Fruit fly (Drosophila melanogaster) whole organism, wandering third instar larva: ENCODE results near the gene CG13622.
A peak's percentile ranks its signal among the peaks of the same experiment; 100 is the strongest.

Source experiments
- CrebA ChIP-seq: fragments of 200-800 bp; sonication (Bioruptor generic); optimal IDR thresholded peaks from 2 replicates; lab custom pipeline; 2016; ENCODE audit warnings: missing biosample characterization, mild to moderate bottlenecking, missing genetic modification characterization, borderline replicate concordance
- Dif ChIP-seq: fragments of 200-275, 200-300 bp; sonication (Bioruptor generic); optimal IDR thresholded peaks from 2 replicates; lab custom pipeline; 2018; ENCODE audit warnings: missing biosample characterization, missing genetic modification characterization; ENCODE audit not compliant: partially characterized antibody
- Hr78 ChIP-seq: fragments of >200 bp; optimal IDR thresholded peaks from 2 replicates; lab custom pipeline; 2017; ENCODE audit warnings: missing biosample characterization, missing genetic modification characterization
- Rel ChIP-seq, 2 experiments: fragments of 200-800 bp; sonication (Bioruptor generic) in 1 of 2; optimal IDR thresholded peaks; 2 replicates in 1 of 2; 3 replicates in 1 of 2; lab custom pipeline; 2016 to 2019; ENCODE audit warnings: mild to moderate bottlenecking in 2 of 2, missing biosample characterization in 2 of 2, missing genetic modification characterization in 2 of 2, moderate library complexity in 1 of 2
- dl ChIP-seq, 2 experiments: fragments of 175-275, 200-275 bp in 1 of 2; fragments of 200-275 bp in 1 of 2; sonication (Bioruptor generic); optimal IDR thresholded peaks; lab custom pipeline; 2018; ENCODE audit warnings: mild to moderate bottlenecking in 2 of 2, missing biosample characterization in 2 of 2, missing genetic modification characterization in 2 of 2, moderate library complexity in 2 of 2; ENCODE audit not compliant: partially characterized antibody in 2 of 2, insufficient read depth in 1 of 2
- ey ChIP-seq: fragments of 200-800 bp; sonication (Bioruptor generic); optimal IDR thresholded peaks from 2 replicates; lab custom pipeline; 2016; ENCODE audit warnings: missing biosample characterization, missing genetic modification characterization
- pan ChIP-seq: fragments of >200 bp; optimal IDR thresholded peaks from 2 replicates; lab custom pipeline; 2017
- psq ChIP-seq: fragments of 200-800 bp; sonication (Bioruptor generic); optimal IDR thresholded peaks from 3 replicates; lab custom pipeline; 2017; ENCODE audit warnings: missing biosample characterization, mild to moderate bottlenecking, missing genetic modification characterization, moderate library complexity
- sv ChIP-seq: fragments of 200-800 bp; sonication (Bioruptor generic); optimal IDR thresholded peaks from 3 replicates; lab custom pipeline; 2016; ENCODE audit warnings: missing biosample characterization, missing genetic modification characterization
- usp ChIP-seq: fragments of >200 bp; optimal IDR thresholded peaks from 2 replicates; lab custom pipeline; 2017; ENCODE audit warnings: missing biosample characterization, missing genetic modification characterization

- no peak for TF ChIP-seq Dif
- TF ChIP-seq CrebA (GFP tag; lab: Kevin White, UChicago) = no peak
- no peak for TF ChIP-seq pan
- no peak for TF ChIP-seq Rel (GFP tag; optimal IDR thresholded peaks at IDR 0.05; lab: Kevin White, UChicago)
- no peak for TF ChIP-seq Rel (tag; optimal IDR thresholded peaks at IDR 0.05; lab: Kevin White, UChicago)
- TF ChIP-seq dl (GFP tag; optimal IDR thresholded peaks at IDR 0.05; lab: Kevin White, UChicago; ENCODE audit: insufficient read depth in 1 of 2, partially characterized antibody in 2 of 2) = no peak
- TF ChIP-seq ey (GFP tag; lab: Kevin White, UChicago) = peak; percentile 41
- TF ChIP-seq sv (GFP tag; lab: Kevin White, UChicago) = no peak
- TF ChIP-seq usp = no peak
- no peak for TF ChIP-seq psq (GFP tag; lab: Kevin White, UChicago)
- no peak for TF ChIP-seq Hr78 (GFP tag; lab: Kevin White, UChicago)
Observed at dm6 chr3R:24496084-24496483, 27.4 kb downstream of the CG13622 start.
